Worm (Caenorhabditis elegans): Measurements from ENCODE around the gene ZK512.11.

Gene ZK512.11

DNA sequence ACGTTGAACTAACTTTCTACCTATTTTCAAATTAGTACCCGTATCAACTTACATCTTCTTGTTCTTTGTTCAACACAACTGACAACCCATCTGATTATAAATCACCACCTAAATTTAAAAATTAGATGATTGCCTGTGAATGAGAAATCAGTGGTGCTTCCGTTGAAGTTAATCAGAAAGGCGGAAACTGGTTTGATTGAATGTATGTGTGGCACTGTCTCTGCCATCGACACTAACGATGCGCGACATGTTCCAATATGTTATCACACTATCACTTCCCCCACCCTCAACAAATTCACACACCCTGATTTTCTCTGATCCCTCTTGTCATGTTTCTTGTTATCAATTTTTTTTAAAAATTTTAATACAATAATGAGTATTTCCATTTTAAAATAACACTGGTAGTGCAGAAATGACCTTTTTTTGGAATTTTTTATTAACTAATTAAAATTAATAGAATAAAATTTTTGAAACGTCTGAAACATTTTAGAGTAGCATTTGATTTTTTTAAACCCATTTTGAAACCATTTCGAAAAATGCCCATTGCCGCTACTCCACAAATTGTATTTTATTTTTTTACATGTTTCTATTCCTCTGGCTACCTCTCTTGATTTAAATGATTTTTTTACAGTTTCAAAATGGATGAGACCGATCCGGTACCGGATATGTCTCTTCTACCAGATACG lies 24.9 kb upstream of the ZK512.11 start, which contains the start of gene ced-11:
Gene ced-11, plus strand, starts transcription at position 636 of the 686 bp plus-strand sequence.
- TF ChIP-seq ceh-6 (GFP tag; optimal IDR thresholded peaks at IDR 0.05) (no peak), K09A11.1 (tag; optimal IDR thresholded peaks at IDR 0.05; ENCODE audit: insufficient read depth) (no peak), lim-6 (tag; optimal IDR thresholded peaks at IDR 0.05) (no peak), mec-3 (tag; optimal IDR thresholded peaks at IDR 0.05; ENCODE audit: borderline replicate concordance) (no peak), ceh-2 (tag; optimal IDR thresholded peaks at IDR 0.05) (no peak), hlh-8 (tag; optimal IDR thresholded peaks at IDR 0.05) (no peak), dmd-4 (tag; optimal IDR thresholded peaks at IDR 0.05; ENCODE audit: borderline replicate concordance) (no peak), odd-2 (tag; optimal IDR thresholded peaks at IDR 0.05) (no peak), ceh-19 (GFP tag; optimal IDR thresholded peaks at IDR 0.05) (no peak), unc-3 (GFP tag; conservative IDR thresholded peaks at IDR 0.05) (no peak), unc-3 (tag; optimal IDR thresholded peaks at IDR 0.05) (no peak), sdc-2 (tag; optimal IDR thresholded peaks at IDR 0.05) (no peak), elt-2 (tag; optimal IDR thresholded peaks at IDR 0.05) (no peak), pat-9 (tag; optimal IDR thresholded peaks at IDR 0.05) (no peak), ama-1 (optimal IDR thresholded peaks at IDR 0.05) (no peak), ceh-24 (tag; optimal IDR thresholded peaks at IDR 0.05) (no peak), ceh-18 (tag; optimal IDR thresholded peaks at IDR 0.05) (no peak), Y22D7AL.16 (tag; optimal IDR thresholded peaks at IDR 0.05) (no peak), pag-3 (tag; optimal IDR thresholded peaks at IDR 0.05; ENCODE audit: borderline replicate concordance) (no peak), fkh-10 (GFP tag; optimal IDR thresholded peaks at IDR 0.05) (no peak), pqm-1 (tag; optimal IDR thresholded peaks at IDR 0.05) (no peak)

ce11 chrIII:9125789-9126304 lies 18.2 kb upstream of the ZK512.11 start, which contains the start of gene sec-16A.1:
Gene sec-16A.1, plus strand, starts transcription at chrIII:9125839.
- TF ChIP-seq pros-1 (tag; optimal IDR thresholded peaks at IDR 0.05) (no peak), pax-1 (tag; optimal IDR thresholded peaks at IDR 0.05) (peak; percentile 34)

- TF ChIP-seq F13H6.1 (tag; optimal IDR thresholded peaks at IDR 0.05) (no peak), dve-1 (tag; optimal IDR thresholded peaks at IDR 0.05) (no peak), fkh-10 (GFP tag; optimal IDR thresholded peaks at IDR 0.05) (no peak), K02D7.2 (tag; optimal IDR thresholded peaks at IDR 0.05) (no peak), nhr-232 (tag; optimal IDR thresholded peaks at IDR 0.05) (no peak), pat-9 (tag; optimal IDR thresholded peaks at IDR 0.05) (no peak), elt-2 (tag; optimal IDR thresholded peaks at IDR 0.05) (no peak), npax-4 (tag; optimal IDR thresholded peaks at IDR 0.05) (no peak), ztf-16 (tag; optimal IDR thresholded peaks at IDR 0.05) (no peak), sdc-2 (tag; optimal IDR thresholded peaks at IDR 0.05) (no peak), ceh-9 (tag; optimal IDR thresholded peaks at IDR 0.05) (no peak), unc-42 (tag; optimal IDR thresholded peaks at IDR 0.05) (no peak), fax-1 (tag; optimal IDR thresholded peaks at IDR 0.05) (no peak), pha-4 (tag; optimal IDR thresholded peaks at IDR 0.05) (no peak), ceh-34 (tag; optimal IDR thresholded peaks at IDR 0.05) (no peak)
Observed at ce11 chrIII:9130588-9130987, 13.4 kb upstream of the ZK512.11 start, which contains the start of gene ZK512.10. Gene ZK512.10, plus strand, starts transcription at chrIII:9130888.

- no peak for TF ChIP-seq unc-55 (GFP tag; optimal IDR thresholded peaks at IDR 0.05)
- no peak for TF ChIP-seq nhr-232 (tag; optimal IDR thresholded peaks at IDR 0.05)
- no peak for TF ChIP-seq ceh-31 (tag; optimal IDR thresholded peaks at IDR 0.05)
- TF ChIP-seq ama-1 (optimal IDR thresholded peaks at IDR 0.05): no peak
- TF ChIP-seq fkh-10 (GFP tag; optimal IDR thresholded peaks at IDR 0.05): no peak
- TF ChIP-seq C38D4.7 (GFP tag; optimal IDR thresholded peaks at IDR 0.05): no peak
- TF ChIP-seq ceh-6 (GFP tag; optimal IDR thresholded peaks at IDR 0.05): no peak
- TF ChIP-seq unc-42 (tag; optimal IDR thresholded peaks at IDR 0.05): no peak
- no peak for TF ChIP-seq hlh-15 (tag; optimal IDR thresholded peaks at IDR 0.05)
- no peak for TF ChIP-seq T23F11.4 (GFP tag; optimal IDR thresholded peaks at IDR 0.05)
- no peak for TF ChIP-seq pat-9 (tag; optimal IDR thresholded peaks at IDR 0.05)
- TF ChIP-seq ceh-9 (tag; optimal IDR thresholded peaks at IDR 0.05): no peak
- no peak for TF ChIP-seq ceh-24 (tag; optimal IDR thresholded peaks at IDR 0.05)
- TF ChIP-seq hlh-30 (tag; optimal IDR thresholded peaks at IDR 0.05; ENCODE audit: insufficient read depth): no peak
- TF ChIP-seq K02D7.2 (tag; optimal IDR thresholded peaks at IDR 0.05): no peak
- TF ChIP-seq K09A11.1 (tag; optimal IDR thresholded peaks at IDR 0.05; ENCODE audit: insufficient read depth): no peak
- no peak for TF ChIP-seq lin-11 (tag; optimal IDR thresholded peaks at IDR 0.05)
Observed at ce11 chrIII:9136587-9136986, 7.4 kb upstream of the ZK512.11 start, which contains the start of gene eat-4. Gene eat-4, plus strand, starts transcription at chrIII:9136887.
